Worm (Caenorhabditis elegans): Measurements from ENCODE around the gene F14H8.8.

The F14H8.8 gene

DNA sequence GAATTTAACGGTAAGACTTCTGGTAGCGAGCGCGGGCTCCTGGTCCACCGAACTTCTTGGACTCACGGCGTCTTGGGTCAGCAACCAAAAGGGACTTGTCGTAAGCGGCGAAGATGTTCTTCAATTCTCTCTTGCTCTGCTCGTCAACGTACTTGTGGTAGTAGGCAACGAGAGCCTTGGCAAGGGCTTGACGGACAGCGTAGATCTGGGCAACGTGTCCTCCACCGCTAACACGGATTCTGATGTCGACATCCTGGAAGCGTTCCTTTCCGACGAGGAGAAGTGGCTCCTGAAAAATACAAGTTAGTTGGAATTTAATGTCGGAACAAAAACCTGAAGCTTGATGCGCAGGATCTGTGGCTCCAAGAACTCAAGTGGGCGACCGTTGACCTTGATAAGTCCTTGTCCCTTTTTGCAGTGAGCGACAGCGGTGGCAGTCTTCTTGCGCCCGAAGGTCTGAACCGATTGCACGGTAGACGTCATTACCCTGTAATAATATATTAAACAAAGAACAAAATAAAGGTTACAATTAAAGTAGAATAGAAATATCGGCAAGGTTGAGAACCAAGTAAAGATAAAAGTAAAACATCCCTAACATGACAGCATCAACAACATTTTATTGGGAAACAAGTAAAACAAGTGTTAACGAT, 29.1 kb upstream of the F14H8.8 start, which contains the start of gene rps-16 (continued):
- peak; percentile 40; the same call in 1 of the 2 replicates for TF ChIP-seq set-16 (GFP tag; IDR thresholded peaks at IDR 0.05)
- no peak for TF ChIP-seq dmd-8 (GFP tag; IDR thresholded peaks at IDR 0.05)
- TF ChIP-seq arid-1 (GFP tag; conservative IDR thresholded peaks at IDR 0.05): no peak
- no peak for TF ChIP-seq skn-1 (tag; optimal IDR thresholded peaks at IDR 0.05)
- no peak for TF ChIP-seq zfp-2 (tag; optimal IDR thresholded peaks at IDR 0.05)
- no peak for TF ChIP-seq jun-1 (tag; optimal IDR thresholded peaks at IDR 0.05)
- no peak for TF ChIP-seq egl-27 (tag; optimal IDR thresholded peaks at IDR 0.05)
- TF ChIP-seq ctbp-1 (GFP tag; IDR thresholded peaks at IDR 0.05): peak; percentile 65; the same call in 1 of the 2 replicates
- peak; percentile 58 for TF ChIP-seq Y48G9A.11 (GFP tag; IDR thresholded peaks at IDR 0.05)
- no peak for TF ChIP-seq nhr-6 (tag; optimal IDR thresholded peaks at IDR 0.05)
- TF ChIP-seq madf-5 (GFP tag; IDR thresholded peaks at IDR 0.05): 0 out of 4 replicates have a peak, but pooled peaks of 1 of the 2 experiments have one; percentile 38
- TF ChIP-seq D1046.2 (GFP tag; IDR thresholded peaks at IDR 0.05): no peak
- no peak for TF ChIP-seq F44E2.7 (GFP tag; IDR thresholded peaks at IDR 0.05)
- no peak for TF ChIP-seq ztf-11 (tag; optimal IDR thresholded peaks at IDR 0.05)
- TF ChIP-seq nhr-10 (tag; optimal IDR thresholded peaks at IDR 0.05): no peak
- TF ChIP-seq sdz-12 (GFP tag; optimal IDR thresholded peaks at IDR 0.05): no peak
- TF ChIP-seq lin-38 (GFP tag; IDR thresholded peaks at IDR 0.05): peak; percentile 82

- TF ChIP-seq F26F4.8 (GFP tag; conservative IDR thresholded peaks at IDR 0.05) (no peak), aha-1 (tag) (peak; percentile 99), set-16 (GFP tag; IDR thresholded peaks at IDR 0.05) (peak; percentile 90)
Observed at ce11 chrV:15001536-15001935, 27.7 kb upstream of the F14H8.8 start.

DNA sequence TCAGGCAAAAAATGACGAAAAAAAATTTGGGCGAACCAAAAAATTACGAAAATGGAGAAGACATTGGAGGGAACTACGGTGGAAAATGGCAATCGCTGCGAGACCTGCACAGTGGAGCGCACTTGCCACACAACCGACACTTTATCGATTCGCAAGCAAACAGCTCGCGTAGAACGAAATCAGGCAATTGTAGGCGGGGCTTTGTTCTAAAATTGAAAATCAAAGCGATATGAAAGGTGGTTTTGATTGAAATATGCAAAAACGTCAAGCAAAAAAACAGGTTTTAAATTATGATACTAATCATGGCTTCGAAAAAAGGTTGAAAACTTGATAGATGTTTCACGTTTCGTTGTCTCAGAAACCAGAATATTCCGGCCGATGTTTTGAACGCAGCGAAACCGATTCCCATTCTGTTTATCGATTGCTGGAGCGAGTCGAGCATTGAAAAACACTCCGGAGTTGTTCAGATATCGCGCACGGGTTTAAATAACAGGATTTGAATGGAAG, 27.0 kb upstream of the F14H8.8 start, which contains the start of the genes fib-1 and mut-15:
TSS of gene fib-1 (minus strand) at position 40 of the 507 bp plus-strand sequence.
TSS of gene mut-15 (plus strand) at position 360 of the 507 bp plus-strand sequence.
- TF ChIP-seq attf-4 (tag; optimal IDR thresholded peaks at IDR 0.05) (no peak), nhr-77 (tag; optimal IDR thresholded peaks at IDR 0.05) (peak; percentile 94), F10B5.3 (tag; optimal IDR thresholded peaks at IDR 0.05) (no peak), F37D6.2 (tag; optimal IDR thresholded peaks at IDR 0.05) (peak; percentile 67), egl-43 (GFP tag; IDR thresholded peaks at IDR 0.05) (0 out of 2 replicates have a peak, but pooled peaks have one; percentile 45), unc-62 (GFP tag; optimal IDR thresholded peaks at IDR 0.05 in 1 of 2) (peak in 1 of 2 experiments; percentile 99), unc-62 (tag; optimal IDR thresholded peaks at IDR 0.05) (no peak), T26A8.4 (GFP tag; IDR thresholded peaks at IDR 0.05) (peak; percentile 71; the same call in 1 of the 2 replicates), jun-1 (tag; optimal IDR thresholded peaks at IDR 0.05) (peak; percentile 77), spr-1 (tag; optimal IDR thresholded peaks at IDR 0.05) (peak; percentile 71), nhr-10 (tag; optimal IDR thresholded peaks at IDR 0.05) (no peak), dmd-8 (GFP tag; IDR thresholded peaks at IDR 0.05) (no peak), snpc-1.2 (GFP tag; IDR thresholded peaks at IDR 0.05) (no peak), unc-39 (tag; optimal IDR thresholded peaks at IDR 0.05) (no peak), ztf-11 (tag; optimal IDR thresholded peaks at IDR 0.05) (no peak), lin-13 (GFP tag; optimal IDR thresholded peaks at IDR 0.05) (peak; percentile 86), zag-1 (tag; optimal IDR thresholded peaks at IDR 0.05) (no peak), hmg-1.1 (GFP tag; IDR thresholded peaks at IDR 0.05) (peak; percentile 86), nhr-76 (tag; optimal IDR thresholded peaks at IDR 0.05) (no peak), hif-1 (tag; optimal IDR thresholded peaks at IDR 0.05) (peak in 1 of 2 experiments; percentile 91), gei-8 (GFP tag; optimal IDR thresholded peaks at IDR 0.05) (no peak), lin-29 (GFP tag; IDR thresholded peaks at IDR 0.05) (no peak), cey-2 (tag; optimal IDR thresholded peaks at IDR 0.05; ENCODE audit: borderline replicate concordance, insufficient read depth) (no peak), aha-1 (tag) (peak; percentile 24), nhr-237 (tag; optimal IDR thresholded peaks at IDR 0.05) (no peak), F26F4.8 (GFP tag; conservative IDR thresholded peaks at IDR 0.05) (no peak), fos-1 (tag; optimal IDR thresholded peaks at IDR 0.05) (no peak), dmd-6 (GFP tag; IDR thresholded peaks at IDR 0.05) (peak; percentile 80), nhr-41 (GFP tag; IDR thresholded peaks at IDR 0.05) (no peak), set-16 (GFP tag; IDR thresholded peaks at IDR 0.05) (no peak), D1046.2 (GFP tag; IDR thresholded peaks at IDR 0.05) (no peak), saeg-2 (GFP tag; IDR thresholded peaks at IDR 0.05) (no peak), arid-1 (GFP tag; conservative IDR thresholded peaks at IDR 0.05) (0 out of 2 replicates have a peak, but pooled peaks have one; percentile 55), fkh-10 (GFP tag; optimal IDR thresholded peaks at IDR 0.05) (peak; percentile 86), pha-4 (GFP tag; IDR thresholded peaks at IDR 0.05) (peak; percentile 63; the same call in 1 of the 2 replicates), pha-4 (tag; optimal IDR thresholded peaks at IDR 0.05) (peak; percentile 27)
